Worm (Caenorhabditis elegans) whole organism, L3 larva: ENCODE measurements around the gene fcmt-1.

Experiments
- R02D3.7 ChIP-seq: fragments of 150-350 bp; optimal IDR thresholded peaks from 2 replicates; lab custom pipeline; 2014; ENCODE audit warnings: missing biosample characterization, missing genetic modification characterization
- ZK546.5 ChIP-seq: sonication (generic microtip); optimal IDR thresholded peaks from 2 replicates; lab custom pipeline; 2017; ENCODE audit warnings: missing biosample characterization, missing genetic modification characterization
- ama-1 ChIP-seq: fragments of 150-350 bp; optimal IDR thresholded peaks from 2 replicates; lab custom pipeline; 2018
- ceh-16 ChIP-seq: sonication (generic microtip); optimal IDR thresholded peaks from 2 replicates; lab custom pipeline; 2017; ENCODE audit warnings: missing biosample characterization, missing genetic modification characterization
- ceh-28 ChIP-seq: fragments of 150-350 bp; optimal IDR thresholded peaks from 2 replicates; lab custom pipeline; 2014; ENCODE audit warnings: missing biosample characterization, missing genetic modification reagents, missing genetic modification characterization
- daf-12 ChIP-seq: fragments of 150-350 bp; optimal IDR thresholded peaks from 2 replicates; lab custom pipeline; 2014; ENCODE audit warnings: missing biosample characterization, missing genetic modification reagents, missing genetic modification characterization
- egl-27 ChIP-seq: sonication (generic microtip); optimal IDR thresholded peaks from 4 replicates; lab custom pipeline; 2017; ENCODE audit warnings: missing biosample characterization, missing genetic modification reagents, missing genetic modification characterization
- egl-5 ChIP-seq: fragments of 150-350 bp; optimal IDR thresholded peaks from 2 replicates; lab custom pipeline; 2017; ENCODE audit warnings: missing biosample characterization, missing genetic modification reagents, missing genetic modification characterization, inconsistent platforms
- elt-1 ChIP-seq: fragments of 150-350 bp; optimal IDR thresholded peaks from 2 replicates; lab custom pipeline; 2014; ENCODE audit warnings: missing biosample characterization, missing genetic modification characterization
- elt-3 ChIP-seq, 3 experiments: fragments of 150-350 bp in 1 of 3; sonication (generic microtip) in 2 of 3; optimal IDR thresholded peaks; 2 replicates in 2 of 3; 4 replicates in 1 of 3; lab custom pipeline; 2014 to 2017; ENCODE audit warnings: missing biosample characterization in 3 of 3, missing genetic modification characterization in 3 of 3
- eor-1 ChIP-seq, 2 experiments: fragments of 150-350 bp; optimal IDR thresholded peaks; 2 replicates each; lab custom pipeline; 2014 to 2018; ENCODE audit warnings: missing biosample characterization in 2 of 2, missing genetic modification characterization in 2 of 2
- fkh-10 ChIP-seq: sonication (generic microtip); optimal IDR thresholded peaks from 2 replicates; lab custom pipeline; 2017; ENCODE audit warnings: missing biosample characterization, missing genetic modification reagents, missing genetic modification characterization
- hmg-11 ChIP-seq: sonication (generic microtip); optimal IDR thresholded peaks from 2 replicates; lab custom pipeline; 2016; ENCODE audit warnings: missing genetic modification characterization, missing compliant biosample characterization
- jun-1 ChIP-seq: fragments of 150-350 bp; optimal IDR thresholded peaks from 2 replicates; lab custom pipeline; 2014; ENCODE audit warnings: missing biosample characterization, missing genetic modification reagents, missing genetic modification characterization
- lin-15B ChIP-seq: fragments of 150-350 bp; optimal IDR thresholded peaks from 2 replicates; lab custom pipeline; 2014; ENCODE audit warnings: missing biosample characterization, missing genetic modification characterization
- lin-39 ChIP-seq: fragments of 150-350 bp; optimal IDR thresholded peaks from 2 replicates; lab custom pipeline; 2018; ENCODE audit warnings: missing biosample characterization, missing genetic modification reagents, missing genetic modification characterization
- lsy-12 ChIP-seq: sonication (generic microtip); optimal IDR thresholded peaks from 2 replicates; lab custom pipeline; 2016; ENCODE audit warnings: mild to moderate bottlenecking, missing genetic modification characterization, missing compliant biosample characterization
- mdl-1 ChIP-seq: fragments of 150-350 bp; optimal IDR thresholded peaks from 2 replicates; lab custom pipeline; 2014; ENCODE audit warnings: missing biosample characterization, missing genetic modification characterization
- mml-1 ChIP-seq: fragments of 150-350 bp; sonication (generic microtip); optimal IDR thresholded peaks from 3 replicates; lab custom pipeline; 2014; ENCODE audit warnings: missing biosample characterization, missing genetic modification characterization
- nhr-11 ChIP-seq: fragments of 150-350 bp; optimal IDR thresholded peaks from 2 replicates; lab custom pipeline; 2014; ENCODE audit warnings: missing biosample characterization, missing genetic modification characterization
- nhr-12 ChIP-seq: fragments of 150-350 bp; optimal IDR thresholded peaks from 2 replicates; lab custom pipeline; 2014; ENCODE audit warnings: missing biosample characterization, missing genetic modification characterization
- nhr-23 ChIP-seq: fragments of 150-350 bp; optimal IDR thresholded peaks from 2 replicates; lab custom pipeline; 2014; ENCODE audit warnings: missing biosample characterization, missing genetic modification reagents, missing genetic modification characterization
- nhr-25 ChIP-seq: sonication (generic microtip); optimal IDR thresholded peaks from 2 replicates; lab custom pipeline; 2017; ENCODE audit warnings: missing biosample characterization, missing genetic modification characterization
- nhr-28 ChIP-seq: fragments of 150-350 bp; optimal IDR thresholded peaks from 2 replicates; lab custom pipeline; 2014; ENCODE audit warnings: missing biosample characterization, missing genetic modification characterization
- nhr-67 ChIP-seq: fragments of 150-350 bp; optimal IDR thresholded peaks from 2 replicates; lab custom pipeline; 2014; ENCODE audit warnings: missing biosample characterization, missing genetic modification characterization
- nhr-77 ChIP-seq: fragments of 150-350 bp; optimal IDR thresholded peaks from 2 replicates; lab custom pipeline; 2014; ENCODE audit warnings: missing biosample characterization, missing genetic modification characterization
- pha-4 ChIP-seq: fragments of 150-350 bp; optimal IDR thresholded peaks from 2 replicates; lab custom pipeline; 2014; ENCODE audit warnings: missing biosample characterization, missing genetic modification reagents, missing genetic modification characterization
- pqm-1 ChIP-seq: fragments of 150-350 bp; optimal IDR thresholded peaks from 2 replicates; lab custom pipeline; 2017; ENCODE audit warnings: missing biosample characterization, missing genetic modification characterization, inconsistent platforms
- skn-1 ChIP-seq: fragments of 150-350 bp; optimal IDR thresholded peaks from 2 replicates; lab custom pipeline; 2014; ENCODE audit warnings: missing biosample characterization, missing genetic modification characterization
- snpc-4 ChIP-seq: fragments of 150-350 bp; optimal IDR thresholded peaks from 2 replicates; lab custom pipeline; 2014; ENCODE audit warnings: missing biosample characterization, missing genetic modification characterization
- tbx-2 ChIP-seq: sonication (generic microtip); optimal IDR thresholded peaks from 2 replicates; lab custom pipeline; 2016; ENCODE audit warnings: mild to moderate bottlenecking, missing genetic modification characterization, missing compliant biosample characterization
- zag-1 ChIP-seq: fragments of 150-350 bp; optimal IDR thresholded peaks from 2 replicates; lab custom pipeline; 2014; ENCODE audit warnings: missing biosample characterization, missing genetic modification characterization
- ztf-11 ChIP-seq: fragments of 150-350 bp; optimal IDR thresholded peaks from 2 replicates; lab custom pipeline; 2014; ENCODE audit warnings: missing biosample characterization, missing genetic modification characterization
- ztf-4 ChIP-seq: fragments of 150-350 bp; optimal IDR thresholded peaks from 2 replicates; lab custom pipeline; 2014; ENCODE audit warnings: missing biosample characterization, missing genetic modification characterization

The fcmt-1 gene

DNA sequence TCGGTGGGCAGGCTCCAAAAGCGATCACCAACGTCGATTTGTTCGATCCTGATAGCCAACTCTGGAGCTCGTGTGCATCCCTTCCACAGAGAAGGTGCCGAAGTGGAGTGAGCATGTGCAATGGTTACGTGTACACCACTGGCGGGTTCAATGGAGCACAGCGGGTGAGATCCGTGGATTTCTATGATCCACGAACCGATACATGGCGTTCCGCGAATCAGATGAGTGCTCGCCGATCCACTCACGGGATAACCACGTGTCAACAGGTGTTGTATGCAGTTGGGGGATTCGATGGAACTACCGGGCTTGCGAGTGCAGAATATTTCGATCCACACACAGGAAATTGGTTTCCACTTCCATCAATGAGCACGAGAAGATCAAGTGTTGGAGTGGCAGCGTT is 18.5 kb downstream of the fcmt-1 start:
- no peak for TF ChIP-seq ztf-4 (tag; lab: Kevin White, UChicago)
- no peak for TF ChIP-seq ceh-16 (tag; lab: Kevin White, UChicago)

DNA sequence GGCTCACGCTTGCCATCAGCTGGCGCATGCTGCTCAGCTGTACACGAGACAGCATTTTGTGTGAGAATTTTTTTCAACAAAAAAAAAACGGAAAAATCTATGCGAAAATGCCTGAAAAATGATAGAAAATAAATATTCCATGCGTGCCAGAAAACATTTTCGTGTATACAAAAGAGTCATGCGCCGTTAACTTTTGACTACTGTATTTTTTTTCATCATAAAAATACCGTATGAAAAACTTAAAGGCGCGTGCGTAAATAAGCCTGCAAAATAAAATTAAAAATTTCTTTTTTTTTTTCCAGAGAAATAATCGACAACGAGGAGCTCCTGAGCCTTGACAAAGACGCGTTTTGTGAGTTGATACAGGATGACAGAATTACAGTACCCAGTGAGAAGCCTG is 19.4 kb downstream of the fcmt-1 start:
- no peak for TF ChIP-seq ceh-28 (tag; lab: Kevin White, UChicago)
- TF ChIP-seq lin-15B (tag; lab: Kevin White, UChicago): no peak
- TF ChIP-seq mdl-1 (tag; lab: Kevin White, UChicago): no peak
- no peak for TF ChIP-seq nhr-11 (tag; lab: Kevin White, UChicago)
- TF ChIP-seq R02D3.7: no peak

DNA sequence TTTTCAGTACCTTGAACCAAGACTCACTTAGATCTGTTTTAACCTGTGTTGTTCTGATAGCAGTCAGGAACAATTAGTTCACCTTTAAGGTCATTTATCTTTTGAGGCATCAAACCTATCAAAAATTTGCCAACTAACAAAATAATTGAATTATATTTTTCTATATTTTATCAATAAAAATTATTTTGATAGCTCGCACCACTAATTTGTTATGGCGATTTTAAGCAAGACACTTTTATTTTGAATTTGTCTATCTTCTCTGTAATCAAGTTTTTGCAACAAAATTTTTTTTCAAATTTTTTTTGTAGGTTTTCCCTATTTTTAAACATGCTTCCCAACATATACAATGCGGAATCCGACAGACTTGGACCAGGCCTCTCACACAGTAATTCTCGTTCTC is 20.7 kb downstream of the fcmt-1 start, which contains the start of gene kel-1:
Gene kel-1, plus strand, starts transcription at position 301 of the 400 bp plus-strand sequence.
- TF ChIP-seq nhr-25 (tag; lab: Kevin White, UChicago): no peak
- no peak for TF ChIP-seq R02D3.7
- TF ChIP-seq nhr-67: no peak
- no peak for TF ChIP-seq lin-15B (tag; lab: Kevin White, UChicago)
- TF ChIP-seq skn-1 (tag; lab: Kevin White, UChicago): no peak
- TF ChIP-seq ceh-16 (tag; lab: Kevin White, UChicago): no peak
- TF ChIP-seq snpc-4 (tag; lab: Kevin White, UChicago): no peak
- no peak for TF ChIP-seq nhr-12 (tag; lab: Kevin White, UChicago)
- TF ChIP-seq tbx-2 (tag; lab: Kevin White, UChicago): no peak

DNA sequence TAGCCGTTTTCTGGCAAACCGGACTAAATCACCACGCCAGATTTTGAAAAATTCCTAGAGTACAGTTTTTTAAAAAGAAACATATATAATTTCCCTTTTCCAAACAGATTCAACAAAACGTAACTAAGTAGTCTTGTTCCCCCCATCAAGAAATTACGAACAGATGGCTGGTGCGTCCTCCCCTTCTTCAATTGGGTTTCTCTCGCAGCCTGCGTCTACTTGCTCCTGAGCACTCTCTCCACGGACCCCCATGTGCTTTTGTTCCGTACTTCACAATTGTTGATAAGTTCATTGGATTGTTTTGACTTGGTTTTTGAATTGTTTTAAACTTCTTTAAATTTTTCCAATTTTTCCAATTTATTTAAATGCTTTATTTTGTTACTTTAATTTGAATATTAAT is 21.4 kb downstream of the fcmt-1 start:
- TF ChIP-seq ama-1 (lab: Kevin White, UChicago) (no peak), hmg-11 (peak; percentile 29), pqm-1 (no peak), nhr-67 (no peak), lin-39 (tag; lab: Kevin White, UChicago) (no peak), zag-1 (no peak), pha-4 (tag; lab: Kevin White, UChicago) (peak; percentile 15)
- TF ChIP-seq, all 47 proteins: peak for 2

DNA sequence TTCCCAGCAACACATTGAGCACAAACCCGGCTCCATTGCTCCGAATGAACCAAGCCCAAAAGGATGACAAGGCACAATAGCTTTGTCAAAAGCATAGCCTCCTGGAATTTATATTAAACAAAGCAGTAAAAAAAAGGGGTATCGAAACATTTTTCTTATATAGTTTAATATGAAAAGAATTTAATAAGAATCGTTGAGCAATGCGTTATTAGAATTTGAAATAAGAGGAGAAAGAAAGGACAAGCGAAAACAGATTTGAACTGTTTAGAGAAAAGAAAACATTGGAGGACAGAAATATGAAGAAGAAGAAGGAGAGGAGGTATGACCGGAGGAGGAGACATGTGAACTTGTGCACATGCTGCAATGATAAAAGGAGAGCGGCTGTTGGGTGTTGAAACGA is 24.2 kb downstream of the fcmt-1 start, which contains the start of gene C47D12.5:
Gene C47D12.5, minus strand, starts transcription at position 101 of the 400 bp plus-strand sequence.
- TF ChIP-seq elt-1 (tag; lab: Kevin White, UChicago) (no peak), elt-3 (tag; optimal IDR thresholded peaks at IDR 0.05; lab: Kevin White, UChicago) (no peak), nhr-12 (tag; lab: Kevin White, UChicago) (no peak), nhr-23 (tag; lab: Kevin White, UChicago) (no peak), daf-12 (tag; lab: Kevin White, UChicago) (no peak), egl-27 (tag; lab: Kevin White, UChicago) (no peak), eor-1 (tag; optimal IDR thresholded peaks at IDR 0.05; lab: Kevin White, UChicago) (no peak), ztf-11 (no peak), jun-1 (tag; lab: Kevin White, UChicago) (no peak), tbx-2 (tag; lab: Kevin White, UChicago) (no peak), lsy-12 (tag; lab: Kevin White, UChicago) (no peak), egl-5 (tag; lab: Kevin White, UChicago) (no peak), nhr-11 (tag; lab: Kevin White, UChicago) (no peak), pha-4 (tag; lab: Kevin White, UChicago) (no peak)
- TF ChIP-seq, all 47 proteins: peak for 0

DNA sequence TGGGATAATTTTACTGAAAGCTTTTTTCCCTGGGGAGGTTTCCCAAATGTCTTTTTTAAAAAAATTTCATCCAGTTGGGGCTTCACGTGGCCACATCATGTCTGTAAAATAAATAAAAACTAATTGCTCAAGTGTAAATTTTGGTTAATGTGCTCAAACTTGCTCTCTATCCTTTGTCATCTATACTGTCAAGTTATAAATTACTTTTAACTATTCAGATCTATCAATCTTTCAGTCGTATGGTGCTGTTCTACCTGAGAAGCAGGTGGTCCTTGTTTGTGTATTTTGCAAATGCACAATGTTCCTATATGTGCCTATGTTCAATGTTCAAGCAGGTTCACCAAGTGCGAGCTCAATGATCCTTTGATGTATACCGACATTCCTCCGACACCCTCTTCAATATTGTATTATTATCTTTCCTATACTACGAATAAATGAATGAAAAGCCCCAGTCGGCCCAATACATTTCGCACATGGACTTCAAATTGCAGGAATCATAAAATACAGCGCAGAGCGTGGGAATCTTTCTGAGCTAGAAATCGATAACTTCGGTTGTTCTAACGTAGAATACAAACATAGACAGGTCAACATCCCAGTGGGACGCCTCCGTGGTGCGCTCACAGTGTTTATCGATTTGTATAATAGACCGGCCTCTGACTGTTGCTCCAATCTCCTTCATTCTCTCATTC is 28.1 kb downstream of the fcmt-1 start, which contains the start of the genes sfxn-1.4 and C47D12.4:
Gene sfxn-1.4, minus strand, starts transcription at position 101 of the 689 bp plus-strand sequence.
Gene C47D12.4, plus strand, starts transcription at position 639 of the 689 bp plus-strand sequence.
- TF ChIP-seq daf-12 (tag; lab: Kevin White, UChicago): no peak
- no peak for TF ChIP-seq nhr-77 (tag; lab: Kevin White, UChicago)
- no peak for TF ChIP-seq fkh-10 (GFP tag; lab: Kevin White, UChicago)
- TF ChIP-seq lin-39 (tag; lab: Kevin White, UChicago): no peak
- no peak for TF ChIP-seq mml-1 (tag; lab: Kevin White, UChicago)
- no peak for TF ChIP-seq ZK546.5
- no peak for TF ChIP-seq snpc-4 (tag; lab: Kevin White, UChicago)
- no peak for TF ChIP-seq zag-1
- TF ChIP-seq nhr-28 (tag; lab: Kevin White, UChicago): no peak
